Worm (Caenorhabditis elegans) whole organism, L4/young adult: ENCODE measurements around the gene F01F1.15.

ENCODE experiments used
- W03F9.2 ChIP-seq: fragments of 150-350 bp; optimal IDR thresholded peaks from 2 replicates; lab custom pipeline; 2014; ENCODE audit warnings: missing biosample characterization, missing genetic modification characterization
- him-1 ChIP-seq: sonication (generic microtip); optimal IDR thresholded peaks from 2 replicates; lab custom pipeline; 2016; ENCODE audit warnings: missing genotype, missing genetic modification reagents, missing genetic modification characterization, missing compliant biosample characterization

ce11 chrIII:5917365-5917958, 48.1 kb upstream of the F01F1.15 start:
- TF ChIP-seq him-1 (tag; lab: Kevin White, UChicago) (no peak), W03F9.2 (tag; lab: Kevin White, UChicago) (peak; percentile 9)
